Fruit fly (Drosophila melanogaster) whole organism, embryonic: ENCODE measurements around the gene Polr3H.

Experiments used
- Adf1 ChIP-seq: fragments of 200-800 bp; sonication (Bioruptor generic); IDR thresholded peaks from 2 replicates; pipeline ENCODE4 v1.3.6; 2022; ENCODE audit warnings: missing biosample characterization, missing genetic modification characterization
- Aef1 ChIP-seq: fragments of 200-800 bp; sonication (Bioruptor generic); IDR thresholded peaks from 3 replicates; pipeline ENCODE4 v1.3.6; 2022; ENCODE audit warnings: missing biosample characterization, missing genetic modification characterization
- Atf3 ChIP-seq: fragments of 200-800 bp; sonication (Bioruptor generic); optimal IDR thresholded peaks from 3 replicates; lab custom pipeline; 2016; ENCODE audit warnings: missing biosample characterization, missing genetic modification characterization
- CG10321 ChIP-seq: fragments of 200-800 bp; sonication (Bioruptor generic); IDR thresholded peaks from 2 replicates; pipeline ENCODE4 v1.3.6; 2022; ENCODE audit warnings: missing biosample characterization, missing genetic modification characterization
- CG10431 ChIP-seq: fragments of 200-800 bp; sonication (Bioruptor generic); optimal IDR thresholded peaks from 3 replicates; lab custom pipeline; 2018; ENCODE audit warnings: missing biosample characterization, mild to moderate bottlenecking, missing genetic modification characterization
- CG10543 ChIP-seq: fragments of 200-800 bp; sonication (Bioruptor generic); optimal IDR thresholded peaks from 3 replicates; lab custom pipeline; 2017; ENCODE audit warnings: missing biosample characterization, mild to moderate bottlenecking, missing genetic modification characterization, moderate library complexity
- CG10654 ChIP-seq: fragments of 200-800 bp; sonication (Bioruptor generic); optimal IDR thresholded peaks from 2 replicates; lab custom pipeline; 2016; ENCODE audit warnings: missing biosample characterization, missing genetic modification characterization
- CG11456 ChIP-seq: fragments of 200-800 bp; sonication (Bioruptor generic); IDR thresholded peaks from 3 replicates; pipeline ENCODE4 v1.3.6; 2022; ENCODE audit warnings: missing biosample characterization, missing genetic modification characterization
- CG12155 ChIP-seq: fragments of 200-800 bp; sonication (Bioruptor generic); optimal IDR thresholded peaks from 3 replicates; lab custom pipeline; 2016; ENCODE audit warnings: missing biosample characterization, missing genetic modification characterization
- CG12236 ChIP-seq: fragments of 200-800 bp; sonication (Bioruptor generic); optimal IDR thresholded peaks from 2 replicates; lab custom pipeline; 2016; ENCODE audit warnings: missing biosample characterization, missing genetic modification characterization
- CG14050 ChIP-seq: fragments of 200-800 bp; sonication (Bioruptor generic); IDR thresholded peaks from 3 replicates; pipeline ENCODE4 v1.3.6; 2022; ENCODE audit warnings: missing biosample characterization, missing genetic modification characterization
- CG1529 ChIP-seq: fragments of 200-800 bp; sonication (Bioruptor generic); optimal IDR thresholded peaks from 3 replicates; lab custom pipeline; 2018; ENCODE audit warnings: missing biosample characterization, missing genetic modification characterization
- CG15601 ChIP-seq: fragments of 200-800 bp; sonication (Bioruptor generic); optimal IDR thresholded peaks from 3 replicates; lab custom pipeline; 2019; ENCODE audit warnings: missing biosample characterization, mild to moderate bottlenecking, missing genetic modification characterization, moderate library complexity
- CG1602 ChIP-seq: fragments of 200-800 bp; sonication (Bioruptor generic); optimal IDR thresholded peaks from 3 replicates; lab custom pipeline; 2016; ENCODE audit warnings: missing biosample characterization, missing genetic modification characterization
- CG17361 ChIP-seq: fragments of 200-800 bp; sonication (Bioruptor generic); IDR thresholded peaks from 3 replicates; pipeline ENCODE4 v1.3.6; 2022; ENCODE audit warnings: missing biosample characterization, missing genetic modification characterization
- CG17802 ChIP-seq: fragments of 200-800 bp; sonication (Bioruptor generic); optimal IDR thresholded peaks from 2 replicates; lab custom pipeline; 2018; ENCODE audit warnings: missing biosample characterization, mild to moderate bottlenecking, missing genetic modification characterization, moderate library complexity
- CG2120 ChIP-seq: fragments of 200-800 bp; sonication (Bioruptor generic); optimal IDR thresholded peaks from 3 replicates; lab custom pipeline; 2016; ENCODE audit warnings: missing biosample characterization, missing genetic modification characterization
- CG2199 ChIP-seq: fragments of 200-800 bp; sonication (Bioruptor generic); IDR thresholded peaks from 3 replicates; pipeline ENCODE4 v1.3.6; 2022; ENCODE audit warnings: missing biosample characterization, missing genetic modification characterization
- CG2889 ChIP-seq: fragments of 200-800 bp; sonication (Bioruptor generic); IDR thresholded peaks from 3 replicates; pipeline ENCODE4 v1.3.6; 2022; ENCODE audit warnings: missing biosample characterization, missing genetic modification characterization
- CG5953 ChIP-seq: fragments of 200-800 bp; sonication (Bioruptor generic); IDR thresholded peaks from 2 replicates; pipeline ENCODE4 v1.3.6; 2022; ENCODE audit warnings: missing biosample characterization, missing genetic modification characterization
- CG6854 ChIP-seq: fragments of 200-800 bp; sonication (Bioruptor generic); optimal IDR thresholded peaks from 3 replicates; lab custom pipeline; 2017; ENCODE audit warnings: missing biosample characterization, mild to moderate bottlenecking, missing genetic modification characterization
- CG8765 ChIP-seq: fragments of 200-800 bp; sonication (Bioruptor generic); IDR thresholded peaks from 2 replicates; pipeline ENCODE4 v1.3.6; 2022; ENCODE audit warnings: missing biosample characterization, missing genetic modification characterization
- CG9727 ChIP-seq: fragments of 200-800 bp; sonication (Bioruptor generic); optimal IDR thresholded peaks from 3 replicates; lab custom pipeline; 2017; ENCODE audit warnings: missing biosample characterization, mild to moderate bottlenecking, missing genetic modification characterization
- Dip2 ChIP-seq: fragments of 200-800 bp; sonication (Bioruptor generic); IDR thresholded peaks from 2 replicates; pipeline ENCODE4 v1.3.6; 2022; ENCODE audit warnings: missing biosample characterization, missing genetic modification characterization
- Dip3 ChIP-seq: fragments of 200-800 bp; sonication (Bioruptor generic); optimal IDR thresholded peaks from 3 replicates; lab custom pipeline; 2016; ENCODE audit warnings: missing biosample characterization, missing genetic modification characterization
- Fer2 ChIP-seq: fragments of 200-800 bp; sonication (Bioruptor generic); optimal IDR thresholded peaks from 2 replicates; lab custom pipeline; 2018; ENCODE audit warnings: missing biosample characterization, mild to moderate bottlenecking, missing genetic modification characterization, moderate library complexity
- GATAe ChIP-seq: fragments of 200-800 bp; sonication (Bioruptor generic); conservative IDR thresholded peaks from 2 replicates; pipeline ENCODE4 v1.3.6; 2022; ENCODE audit warnings: missing biosample characterization, missing genetic modification characterization
- Hmx ChIP-seq: fragments of 200-800 bp; sonication (Bioruptor generic); optimal IDR thresholded peaks from 2 replicates; lab custom pipeline; 2016; ENCODE audit warnings: missing biosample characterization, missing genetic modification characterization
- Lhr ChIP-seq: fragments of 200-800 bp; sonication (Bioruptor generic); optimal IDR thresholded peaks from 3 replicates; lab custom pipeline; 2017; ENCODE audit warnings: mild to moderate bottlenecking, missing biosample characterization, missing genetic modification reagents, missing genetic modification characterization
- Meics ChIP-seq: fragments of 200-800 bp; sonication (Bioruptor generic); optimal IDR thresholded peaks from 2 replicates; lab custom pipeline; 2017; ENCODE audit warnings: missing biosample characterization, mild to moderate bottlenecking, missing genetic modification characterization
- PHDP ChIP-seq: fragments of 200-800 bp; sonication (Bioruptor generic); optimal IDR thresholded peaks from 3 replicates; lab custom pipeline; 2018; ENCODE audit warnings: missing biosample characterization, mild to moderate bottlenecking, missing genetic modification characterization, moderate library complexity
- Scr ChIP-seq: fragments of 200-800 bp; sonication (Bioruptor generic); IDR thresholded peaks from 2 replicates; pipeline ENCODE4 v1.3.6; 2022; ENCODE audit warnings: missing biosample characterization, missing genetic modification characterization; ENCODE audit not compliant: partially characterized antibody
- az2 ChIP-seq: fragments of 200-800 bp; sonication (Bioruptor generic); optimal IDR thresholded peaks from 3 replicates; lab custom pipeline; 2016; ENCODE audit warnings: missing biosample characterization, missing genetic modification characterization
- chinmo ChIP-seq: fragments of 200-800 bp; sonication (Bioruptor generic); IDR thresholded peaks from 4 replicates; pipeline ENCODE4 v1.3.6; 2022; ENCODE audit warnings: missing biosample characterization, missing genetic modification characterization; ENCODE audit not compliant: partially characterized antibody
- crol ChIP-seq: fragments of 200-800 bp; sonication (Bioruptor generic); IDR thresholded peaks from 2 replicates; pipeline ENCODE4 v1.3.6; 2022; ENCODE audit warnings: missing biosample characterization, missing genetic modification characterization
- dati ChIP-seq: fragments of 200-800 bp; sonication (Bioruptor generic); IDR thresholded peaks from 2 replicates; pipeline ENCODE4 v1.3.6; 2022; ENCODE audit warnings: missing biosample characterization, missing genetic modification characterization
- dmrt11E ChIP-seq: fragments of 200-800 bp; sonication (Bioruptor generic); optimal IDR thresholded peaks from 3 replicates; lab custom pipeline; 2018; ENCODE audit warnings: missing biosample characterization, mild to moderate bottlenecking, missing genetic modification characterization, moderate library complexity
- gfzf ChIP-seq: fragments of 200-800 bp; sonication (Bioruptor generic); optimal IDR thresholded peaks from 2 replicates; lab custom pipeline; 2016; ENCODE audit warnings: missing biosample characterization, mild to moderate bottlenecking, missing genetic modification characterization, moderate library complexity
- hkb ChIP-seq, 2 experiments: fragments of 200-800 bp in 1 of 2; fragments of >200 bp in 1 of 2; sonication (Bioruptor generic) in 1 of 2; IDR thresholded peaks in 1 of 2; optimal IDR thresholded peaks in 1 of 2; 2 replicates each; pipeline versions ENCODE4 v1.3.6 to Lab custom; 2017 to 2022; ENCODE audit warnings: missing biosample characterization in 1 of 2, missing genetic modification characterization in 1 of 2
- lilli ChIP-seq: fragments of 200-800 bp; sonication (Bioruptor generic); optimal IDR thresholded peaks from 3 replicates; lab custom pipeline; 2016; ENCODE audit warnings: missing biosample characterization, missing genetic modification characterization
- nerfin-1 ChIP-seq: fragments of 200-800 bp; sonication (Bioruptor generic); optimal IDR thresholded peaks from 3 replicates; lab custom pipeline; 2019; ENCODE audit warnings: missing biosample characterization, mild to moderate bottlenecking, missing genetic modification characterization, moderate library complexity
- nmo ChIP-seq: fragments of 200-800 bp; sonication (Bioruptor generic); optimal IDR thresholded peaks from 2 replicates; lab custom pipeline; 2018; ENCODE audit warnings: missing biosample characterization, mild to moderate bottlenecking, missing genetic modification characterization, moderate library complexity
- schlank ChIP-seq: fragments of 200-800 bp; sonication (Bioruptor generic); optimal IDR thresholded peaks from 2 replicates; lab custom pipeline; 2018; ENCODE audit warnings: missing biosample characterization, mild to moderate bottlenecking, missing genetic modification characterization
- sd ChIP-seq: fragments of 200-800 bp; sonication (Bioruptor generic); optimal IDR thresholded peaks from 3 replicates; lab custom pipeline; 2018; ENCODE audit warnings: missing biosample characterization, mild to moderate bottlenecking, missing genetic modification characterization, moderate library complexity
- slbo ChIP-seq: fragments of 200-800 bp; sonication (Bioruptor generic); IDR thresholded peaks from 2 replicates; pipeline ENCODE4 v1.3.6; 2022; ENCODE audit warnings: missing biosample characterization, missing genetic modification characterization
- slp2 ChIP-seq: fragments of 200-800 bp; sonication (Bioruptor generic); optimal IDR thresholded peaks from 2 replicates; lab custom pipeline; 2016; ENCODE audit warnings: missing biosample characterization, missing genetic modification characterization
- sob ChIP-seq: fragments of 200-800 bp; sonication (Bioruptor generic); IDR thresholded peaks from 2 replicates; pipeline ENCODE4 v1.3.6; 2022; ENCODE audit warnings: missing biosample characterization, missing genetic modification characterization
- sr ChIP-seq: fragments of 200-800 bp; sonication (Bioruptor generic); IDR thresholded peaks from 3 replicates; pipeline ENCODE4 v1.3.6; 2022; ENCODE audit warnings: missing biosample characterization, missing genetic modification characterization
- stc ChIP-seq: fragments of 200-800 bp; sonication (Bioruptor generic); IDR thresholded peaks from 2 replicates; pipeline ENCODE4 v1.3.6; 2022; ENCODE audit warnings: missing biosample characterization, missing genetic modification characterization
- tap ChIP-seq: fragments of 200-800 bp; optimal IDR thresholded peaks from 3 replicates; lab custom pipeline; 2019; ENCODE audit warnings: missing biosample characterization, mild to moderate bottlenecking, missing genetic modification characterization, moderate library complexity
- zf30C ChIP-seq: fragments of 200-800 bp; sonication (Bioruptor generic); optimal IDR thresholded peaks from 3 replicates; lab custom pipeline; 2018; ENCODE audit warnings: missing biosample characterization, mild to moderate bottlenecking, missing genetic modification characterization
- zfh2 ChIP-seq: fragments of 200-800 bp; sonication (Bioruptor generic); optimal IDR thresholded peaks from 2 replicates; lab custom pipeline; 2016; ENCODE audit warnings: missing biosample characterization, missing genetic modification characterization

Gene Polr3H

dm6 chr3L:11691203-11691797, 42.7 kb downstream of the Polr3H start, which contains the start of the genes Pldn and CG14135 (continued):
- TF ChIP-seq CG12236 (GFP tag; lab: Kevin White, UChicago), result no peak
- no peak for TF ChIP-seq CG8765 (GFP tag; lab: Robert Waterston, UW)
- no peak for TF ChIP-seq CG2889
- no peak for TF ChIP-seq Dip3 (GFP tag; lab: Kevin White, UChicago)
- no peak for TF ChIP-seq PHDP
- TF ChIP-seq CG11456, result no peak
- no peak for TF ChIP-seq crol (GFP tag; lab: Robert Waterston, UW)
- TF ChIP-seq az2 (GFP tag; lab: Kevin White, UChicago), result no peak
- TF ChIP-seq CG10654, result no peak
- no peak for TF ChIP-seq sob (GFP tag; lab: Robert Waterston, UW)
- no peak for TF ChIP-seq CG1602 (GFP tag; lab: Kevin White, UChicago)
- TF ChIP-seq Lhr (GFP tag; lab: Kevin White, UChicago), result no peak
- no peak for TF ChIP-seq stc (GFP tag; lab: Robert Waterston, UW)
- no peak for TF ChIP-seq CG9727 (GFP tag; lab: Kevin White, UChicago)
- no peak for TF ChIP-seq CG14050
- TF ChIP-seq nerfin-1 (tag; lab: Kevin White, UChicago), result no peak
- no peak for TF ChIP-seq CG1529 (GFP tag; lab: Kevin White, UChicago)
- no peak for TF ChIP-seq dati (GFP tag; lab: Robert Waterston, UW)
- TF ChIP-seq slbo, result no peak
- peak; percentile 33 for TF ChIP-seq sd (tag; lab: Kevin White, UChicago)
- TF ChIP-seq sr (GFP tag; lab: Robert Waterston, UW), result no peak
- TF ChIP-seq gfzf, result peak; percentile 54
- TF ChIP-seq CG10431 (GFP tag; lab: Kevin White, UChicago), result no peak
- no peak for TF ChIP-seq schlank (tag; lab: Kevin White, UChicago)
- no peak for TF ChIP-seq CG15601 (tag; lab: Kevin White, UChicago)
- no peak for TF ChIP-seq CG2199 (GFP tag; lab: Robert Waterston, UW)
- no peak for TF ChIP-seq CG12155
- no peak for TF ChIP-seq CG10543 (GFP tag; lab: Kevin White, UChicago)
- TF ChIP-seq CG5953 (GFP tag; lab: Robert Waterston, UW), result no peak
- TF ChIP-seq CG10321, result no peak
- no peak for TF ChIP-seq CG2120 (GFP tag; lab: Kevin White, UChicago)
- no peak for TF ChIP-seq Hmx (GFP tag; lab: Kevin White, UChicago)
- TF ChIP-seq CG6854 (GFP tag; lab: Kevin White, UChicago), result peak; percentile 65
- peak; percentile 49 for TF ChIP-seq Scr (GFP tag; lab: Robert Waterston, UW)
- TF ChIP-seq GATAe (GFP tag; lab: Robert Waterston, UW), result no peak
- no peak for TF ChIP-seq tap
- TF ChIP-seq Aef1 (GFP tag; lab: Robert Waterston, UW), result no peak
- no peak for TF ChIP-seq zfh2 (GFP tag; lab: Kevin White, UChicago)
- no peak for TF ChIP-seq Atf3
- no peak for TF ChIP-seq hkb (optimal IDR thresholded peaks at IDR 0.05; lab: Kevin White, UChicago)
- no peak for TF ChIP-seq hkb (GFP tag; IDR thresholded peaks at IDR 0.05; lab: Robert Waterston, UW)
- TF ChIP-seq CG17802 (tag; lab: Kevin White, UChicago), result no peak
- TF ChIP-seq nmo, result peak; percentile 33
- TF ChIP-seq Dip2 (GFP tag; lab: Robert Waterston, UW), result no peak
- no peak for TF ChIP-seq Fer2 (tag; lab: Kevin White, UChicago)
- no peak for TF ChIP-seq CG17361
- TF ChIP-seq chinmo, result no peak
- no peak for TF ChIP-seq Adf1 (GFP tag; lab: Robert Waterston, UW)
- no peak for TF ChIP-seq lilli
- TF ChIP-seq slp2, result no peak
- no peak for TF ChIP-seq zf30C (GFP tag; lab: Kevin White, UChicago)
- no peak for TF ChIP-seq dmrt11E (tag; lab: Kevin White, UChicago)
- TF ChIP-seq Meics, result no peak
